Worm (Caenorhabditis elegans) whole organism, L2 larva: ENCODE results near the gene aat-3.

Experiments
- C34F6.9 ChIP-seq: fragments of 150-350 bp; optimal IDR thresholded peaks from 2 replicates; lab custom pipeline; 2014; ENCODE audit warnings: missing biosample characterization, missing genetic modification characterization
- F13H6.1 ChIP-seq: sonication (generic microtip); optimal IDR thresholded peaks from 2 replicates; lab custom pipeline; 2016; ENCODE audit warnings: missing genetic modification characterization, missing compliant biosample characterization
- R02D3.7 ChIP-seq: fragments of 150-350 bp; optimal IDR thresholded peaks from 2 replicates; lab custom pipeline; 2014; ENCODE audit warnings: missing biosample characterization, missing genetic modification characterization
- Y55F3AM.14 ChIP-seq: fragments of 200-800 bp; sonication (Bioruptor generic); optimal IDR thresholded peaks from 2 replicates; lab custom pipeline; 2018; ENCODE audit warnings: mild to moderate bottlenecking, missing genetic modification characterization, missing compliant biosample characterization
- ZK546.5 ChIP-seq: sonication (generic microtip); optimal IDR thresholded peaks from 2 replicates; lab custom pipeline; 2017; ENCODE audit warnings: missing biosample characterization, missing genetic modification characterization
- alr-1 ChIP-seq: fragments of 150-350 bp; optimal IDR thresholded peaks from 2 replicates; lab custom pipeline; 2014; ENCODE audit warnings: missing biosample characterization, missing genetic modification characterization
- aly-2 ChIP-seq: fragments of 150-350 bp; optimal IDR thresholded peaks from 2 replicates; lab custom pipeline; 2014; ENCODE audit warnings: missing biosample characterization, missing genetic modification characterization
- ama-1 ChIP-seq: fragments of 150-350 bp; optimal IDR thresholded peaks from 2 replicates; lab custom pipeline; 2018; ENCODE audit warnings: inconsistent platforms
- blmp-1 ChIP-seq: sonication (generic microtip); optimal IDR thresholded peaks from 2 replicates; lab custom pipeline; 2017; ENCODE audit warnings: missing genetic modification characterization, mild to moderate bottlenecking, missing compliant biosample characterization, antibody characterized with exemption, moderate library complexity; ENCODE audit not compliant: insufficient read depth
- ceh-16 ChIP-seq: fragments of 150-350 bp; optimal IDR thresholded peaks from 2 replicates; lab custom pipeline; 2014; ENCODE audit warnings: missing biosample characterization, missing genetic modification characterization
- ceh-82 ChIP-seq: fragments of 150-350 bp; optimal IDR thresholded peaks from 2 replicates; lab custom pipeline; 2014; ENCODE audit warnings: missing biosample characterization, missing genetic modification characterization
- crh-2 ChIP-seq: sonication (generic microtip); optimal IDR thresholded peaks from 2 replicates; lab custom pipeline; 2017; ENCODE audit warnings: missing biosample characterization, missing genetic modification characterization
- dmd-4 ChIP-seq: sonication (generic microtip); optimal IDR thresholded peaks from 2 replicates; lab custom pipeline; 2017; ENCODE audit warnings: missing biosample characterization, missing genetic modification characterization
- egl-27 ChIP-seq: sonication (generic microtip); optimal IDR thresholded peaks from 3 replicates; lab custom pipeline; 2017; ENCODE audit warnings: missing biosample characterization, missing genetic modification reagents, missing genetic modification characterization
- elt-1 ChIP-seq: fragments of 150-350 bp; optimal IDR thresholded peaks from 2 replicates; lab custom pipeline; 2014; ENCODE audit warnings: missing biosample characterization, missing genetic modification characterization
- elt-3 ChIP-seq: sonication (generic microtip); optimal IDR thresholded peaks from 2 replicates; lab custom pipeline; 2017; ENCODE audit warnings: missing biosample characterization, missing genetic modification characterization
- fos-1 ChIP-seq: fragments of 150-350 bp; optimal IDR thresholded peaks from 2 replicates; lab custom pipeline; 2014; ENCODE audit warnings: missing biosample characterization, missing genetic modification characterization
- gmeb-1 ChIP-seq: fragments of 150-350 bp; optimal IDR thresholded peaks from 2 replicates; lab custom pipeline; 2014; ENCODE audit warnings: missing biosample characterization, missing genetic modification characterization
- lin-11 ChIP-seq: fragments of 150-350 bp; sonication (generic microtip); optimal IDR thresholded peaks from 2 replicates; lab custom pipeline; 2014; ENCODE audit warnings: missing biosample characterization, missing genetic modification characterization, inconsistent platforms, mixed read lengths
- lin-13 ChIP-seq: fragments of 150-350 bp; optimal IDR thresholded peaks from 2 replicates; lab custom pipeline; 2014; ENCODE audit warnings: missing biosample characterization, missing genetic modification reagents, missing genetic modification characterization
- lin-39 ChIP-seq: fragments of 150-350 bp; optimal IDR thresholded peaks from 2 replicates; lab custom pipeline; 2014; ENCODE audit warnings: missing biosample characterization, missing genetic modification reagents, missing genetic modification characterization
- lsy-2 ChIP-seq, 2 experiments: fragments of 150-350 bp in 1 of 2; sonication (generic microtip) in 1 of 2; optimal IDR thresholded peaks; 2 replicates each; lab custom pipeline; 2014 to 2017; ENCODE audit warnings: missing biosample characterization in 2 of 2, missing genetic modification characterization in 2 of 2
- mab-5 ChIP-seq: fragments of 150-350 bp; optimal IDR thresholded peaks from 2 replicates; lab custom pipeline; 2014; ENCODE audit warnings: missing biosample characterization, missing genetic modification characterization
- mbf-1 ChIP-seq: sonication (generic microtip); optimal IDR thresholded peaks from 2 replicates; lab custom pipeline; 2017; ENCODE audit warnings: missing biosample characterization, missing genetic modification characterization
- mdl-1 ChIP-seq, 2 experiments: fragments of 150-350 bp in 1 of 2; sonication (generic microtip) in 1 of 2; optimal IDR thresholded peaks; 2 replicates each; lab custom pipeline; 2017; ENCODE audit warnings: missing biosample characterization in 2 of 2, missing genetic modification characterization in 2 of 2
- nhr-10 ChIP-seq: sonication (generic microtip); optimal IDR thresholded peaks from 2 replicates; lab custom pipeline; 2017; ENCODE audit warnings: missing biosample characterization, missing genetic modification characterization
- nhr-11 ChIP-seq: fragments of 150-350 bp; optimal IDR thresholded peaks from 2 replicates; lab custom pipeline; 2014; ENCODE audit warnings: missing biosample characterization, missing genetic modification characterization
- nhr-12 ChIP-seq: fragments of 150-350 bp; optimal IDR thresholded peaks from 2 replicates; lab custom pipeline; 2014; ENCODE audit warnings: missing biosample characterization, missing genetic modification characterization
- nhr-129 ChIP-seq: fragments of 150-350 bp; optimal IDR thresholded peaks from 2 replicates; lab custom pipeline; 2014; ENCODE audit warnings: missing biosample characterization, missing genetic modification characterization
- nhr-21 ChIP-seq: fragments of 150-350 bp; optimal IDR thresholded peaks from 2 replicates; lab custom pipeline; 2014; ENCODE audit warnings: missing biosample characterization, missing genetic modification characterization
- nhr-23 ChIP-seq: fragments of 150-350 bp; optimal IDR thresholded peaks from 2 replicates; lab custom pipeline; 2014; ENCODE audit warnings: missing biosample characterization, missing genetic modification reagents, missing genetic modification characterization
- nhr-237 ChIP-seq: fragments of 150-350 bp; optimal IDR thresholded peaks from 2 replicates; lab custom pipeline; 2014; ENCODE audit warnings: missing biosample characterization, missing genetic modification characterization
- nhr-25 ChIP-seq: fragments of 150-350 bp; sonication (generic microtip); optimal IDR thresholded peaks from 3 replicates; lab custom pipeline; 2014; ENCODE audit warnings: missing biosample characterization, missing genetic modification characterization
- nhr-6 ChIP-seq: fragments of 150-350 bp; optimal IDR thresholded peaks from 2 replicates; lab custom pipeline; 2014; ENCODE audit warnings: missing biosample characterization, missing genetic modification characterization
- nhr-77 ChIP-seq: fragments of 150-350 bp; optimal IDR thresholded peaks from 2 replicates; lab custom pipeline; 2014; ENCODE audit warnings: missing biosample characterization, missing genetic modification characterization
- peb-1 ChIP-seq: fragments of 150-350 bp; optimal IDR thresholded peaks from 2 replicates; lab custom pipeline; 2014; ENCODE audit warnings: missing biosample characterization, missing genetic modification characterization
- sem-4 ChIP-seq: fragments of 150-350 bp; optimal IDR thresholded peaks from 2 replicates; lab custom pipeline; 2014; ENCODE audit warnings: missing biosample characterization, missing genetic modification reagents, missing genetic modification characterization
- skn-1 ChIP-seq: sonication (generic microtip); optimal IDR thresholded peaks from 2 replicates; lab custom pipeline; 2017; ENCODE audit warnings: missing biosample characterization, missing genetic modification characterization
- sma-3 ChIP-seq: sonication (generic microtip); optimal IDR thresholded peaks from 2 replicates; lab custom pipeline; 2016; ENCODE audit warnings: missing genetic modification reagents, missing genetic modification characterization, missing compliant biosample characterization
- sma-9 ChIP-seq, 2 experiments: fragments of 150-350 bp in 1 of 2; sonication (generic microtip) in 1 of 2; optimal IDR thresholded peaks; 2 replicates each; lab custom pipeline; 2014 to 2016; ENCODE audit warnings: missing genetic modification characterization in 2 of 2, mild to moderate bottlenecking in 1 of 2, missing biosample characterization in 1 of 2, missing compliant biosample characterization in 1 of 2, missing genetic modification reagents in 1 of 2, moderate library complexity in 1 of 2
- snpc-4 ChIP-seq: fragments of 150-350 bp; optimal IDR thresholded peaks from 2 replicates; lab custom pipeline; 2014; ENCODE audit warnings: missing biosample characterization, missing genetic modification characterization
- unc-39 ChIP-seq: fragments of 150-350 bp; optimal IDR thresholded peaks from 2 replicates; lab custom pipeline; 2014; ENCODE audit warnings: missing biosample characterization, missing genetic modification characterization
- unc-55 ChIP-seq: fragments of 150-350 bp; sonication (generic microtip); optimal IDR thresholded peaks from 3 replicates; lab custom pipeline; 2014; ENCODE audit warnings: missing biosample characterization, missing genetic modification reagents, missing genetic modification characterization
- unc-62 ChIP-seq: fragments of 150-350 bp; optimal IDR thresholded peaks from 2 replicates; lab custom pipeline; 2014; ENCODE audit warnings: missing biosample characterization, missing genetic modification reagents, missing genetic modification characterization
- zag-1 ChIP-seq: fragments of 150-350 bp; optimal IDR thresholded peaks from 2 replicates; lab custom pipeline; 2014; ENCODE audit warnings: missing biosample characterization, missing genetic modification characterization
- ztf-1 ChIP-seq: fragments of 200-800 bp; sonication (Bioruptor generic); conservative IDR thresholded peaks from 2 replicates; pipeline ENCODE4 v1.3.6; 2022; ENCODE audit warnings: missing genetic modification characterization, missing compliant biosample characterization
- ztf-11 ChIP-seq: sonication (generic microtip); optimal IDR thresholded peaks from 2 replicates; lab custom pipeline; 2017; ENCODE audit warnings: missing biosample characterization, missing genetic modification characterization
- ztf-4 ChIP-seq: fragments of 150-350 bp; optimal IDR thresholded peaks from 2 replicates; lab custom pipeline; 2014; ENCODE audit warnings: missing biosample characterization, missing genetic modification characterization

Gene aat-3

ce11 chrX:2553433-2553860 lies 1.4 kb downstream of the aat-3 start (continued):
- TF ChIP-seq skn-1: no peak
- no peak for TF ChIP-seq unc-39 (tag; lab: Kevin White, UChicago)
- peak; percentile 70 for TF ChIP-seq egl-27 (tag; lab: Kevin White, UChicago)
- TF ChIP-seq nhr-21 (tag; lab: Kevin White, UChicago): peak; percentile 73
- TF ChIP-seq snpc-4 (tag; lab: Kevin White, UChicago): no peak
- TF ChIP-seq alr-1 (tag; lab: Kevin White, UChicago): no peak
- peak; percentile 56 for TF ChIP-seq nhr-129
- TF ChIP-seq aly-2 (tag; lab: Kevin White, UChicago): no peak
- no peak for TF ChIP-seq lin-39 (tag; lab: Kevin White, UChicago)
- TF ChIP-seq ZK546.5 (tag; lab: Kevin White, UChicago): no peak
- TF ChIP-seq zag-1 (tag; lab: Kevin White, UChicago): no peak
- TF ChIP-seq lin-11: no peak
- peak; percentile 63 for TF ChIP-seq C34F6.9 (tag; lab: Kevin White, UChicago)
- peak; percentile 13 for TF ChIP-seq nhr-6
- TF ChIP-seq ceh-82 (tag; lab: Kevin White, UChicago): no peak
- peak; percentile 37 for TF ChIP-seq gmeb-1 (tag; lab: Kevin White, UChicago)
- TF ChIP-seq crh-2 (tag; lab: Kevin White, UChicago): peak; percentile 70
- TF ChIP-seq mdl-1 (tag; optimal IDR thresholded peaks at IDR 0.05; lab: Kevin White, UChicago): peak in 1 of 2 experiments; percentile 50
- peak; percentile 53 to 67 for TF ChIP-seq lsy-2 (tag; optimal IDR thresholded peaks at IDR 0.05; lab: Kevin White, UChicago)
- no peak for TF ChIP-seq elt-1 (tag; lab: Kevin White, UChicago)
- no peak for TF ChIP-seq elt-3 (tag; lab: Kevin White, UChicago)
- TF ChIP-seq sma-9 (GFP tag; optimal IDR thresholded peaks at IDR 0.05; lab: Kevin White, UChicago): peak; percentile 58
- no peak for TF ChIP-seq sma-9 (tag; optimal IDR thresholded peaks at IDR 0.05; lab: Kevin White, UChicago)
- peak; percentile 63 for TF ChIP-seq F13H6.1 (tag; lab: Kevin White, UChicago)
- TF ChIP-seq, all 48 proteins: peak for 22

- no peak for TF ChIP-seq unc-62 (GFP tag; lab: Kevin White, UChicago)
- TF ChIP-seq mdl-1 (tag; optimal IDR thresholded peaks at IDR 0.05; lab: Kevin White, UChicago): no peak
- TF ChIP-seq elt-3 (tag; lab: Kevin White, UChicago): no peak
- no peak for TF ChIP-seq R02D3.7 (tag; lab: Kevin White, UChicago)
- TF ChIP-seq nhr-237 (tag; lab: Kevin White, UChicago): no peak
- no peak for TF ChIP-seq sma-3 (GFP tag; lab: Kevin White, UChicago)
- TF ChIP-seq lin-13 (GFP tag; lab: Kevin White, UChicago): peak; percentile 48
- TF ChIP-seq skn-1: no peak
- no peak for TF ChIP-seq lin-39 (tag; lab: Kevin White, UChicago)
- no peak for TF ChIP-seq snpc-4 (tag; lab: Kevin White, UChicago)
- TF ChIP-seq nhr-11 (tag; lab: Kevin White, UChicago): no peak
- peak; percentile 30 for TF ChIP-seq F13H6.1 (tag; lab: Kevin White, UChicago)
- no peak for TF ChIP-seq fos-1 (tag; lab: Kevin White, UChicago)
- no peak for TF ChIP-seq ztf-11 (tag; lab: Kevin White, UChicago)
- no peak for TF ChIP-seq zag-1 (tag; lab: Kevin White, UChicago)
- TF ChIP-seq C34F6.9 (tag; lab: Kevin White, UChicago): no peak
- TF ChIP-seq blmp-1 (tag; lab: Kevin White, UChicago): no peak
- peak; percentile 53 for TF ChIP-seq sem-4 (tag; lab: Kevin White, UChicago)
- TF ChIP-seq Y55F3AM.14: no peak
- TF ChIP-seq aly-2 (tag; lab: Kevin White, UChicago): no peak
- TF ChIP-seq alr-1 (tag; lab: Kevin White, UChicago): no peak
- TF ChIP-seq nhr-23 (tag; lab: Kevin White, UChicago): no peak
- peak; percentile 20 for TF ChIP-seq crh-2 (tag; lab: Kevin White, UChicago)
- no peak for TF ChIP-seq nhr-12
- TF ChIP-seq nhr-21 (tag; lab: Kevin White, UChicago): no peak
- TF ChIP-seq mbf-1 (tag; lab: Kevin White, UChicago): no peak
- TF ChIP-seq lsy-2 (tag; optimal IDR thresholded peaks at IDR 0.05; lab: Kevin White, UChicago): peak in 1 of 2 experiments; percentile 74
- peak; percentile 51 for TF ChIP-seq egl-27 (tag; lab: Kevin White, UChicago)
- no peak for TF ChIP-seq mab-5
- TF ChIP-seq gmeb-1 (tag; lab: Kevin White, UChicago): no peak
- TF ChIP-seq nhr-10 (tag; lab: Kevin White, UChicago): no peak
- TF ChIP-seq ztf-4 (tag; lab: Kevin White, UChicago): no peak
- no peak for TF ChIP-seq ceh-82 (tag; lab: Kevin White, UChicago)
- TF ChIP-seq sma-9 (GFP tag; optimal IDR thresholded peaks at IDR 0.05; lab: Kevin White, UChicago): no peak
- no peak for TF ChIP-seq sma-9 (tag; optimal IDR thresholded peaks at IDR 0.05; lab: Kevin White, UChicago)
- no peak for TF ChIP-seq unc-55 (GFP tag; lab: Kevin White, UChicago)
- TF ChIP-seq nhr-129: no peak
- TF ChIP-seq unc-39 (tag; lab: Kevin White, UChicago): no peak
- TF ChIP-seq ztf-1 (GFP tag; lab: Robert Waterston, UW): no peak
- no peak for TF ChIP-seq lin-11
- TF ChIP-seq ZK546.5 (tag; lab: Kevin White, UChicago): no peak
- no peak for TF ChIP-seq nhr-77 (tag; lab: Kevin White, UChicago)
- TF ChIP-seq nhr-25 (tag; lab: Kevin White, UChicago): peak; percentile 37
- TF ChIP-seq ama-1: no peak
- TF ChIP-seq dmd-4 (tag; lab: Kevin White, UChicago): no peak
- TF ChIP-seq ceh-16 (tag; lab: Kevin White, UChicago): no peak
- TF ChIP-seq peb-1: no peak
- no peak for TF ChIP-seq elt-1 (tag; lab: Kevin White, UChicago)
- TF ChIP-seq nhr-6: no peak
These were observed 7.3 kb downstream of the aat-3 start for ce11 chrX:2559399-2559798.
